Worm (Caenorhabditis elegans): ENCODE results near the gene rpy-1.

rpy-1 gene

ce11 chrII:6665908-6666307, 39.5 kb downstream of the rpy-1 start:
- TF ChIP-seq him-1 (tag; optimal IDR thresholded peaks at IDR 0.05) (no peak), dao-5 (tag; optimal IDR thresholded peaks at IDR 0.05) (no peak), W03F9.2 (tag; optimal IDR thresholded peaks at IDR 0.05) (no peak)

- no peak for TF ChIP-seq dao-5 (tag; optimal IDR thresholded peaks at IDR 0.05)
- no peak for TF ChIP-seq him-1 (tag; optimal IDR thresholded peaks at IDR 0.05)
- no peak for TF ChIP-seq W03F9.2 (tag; optimal IDR thresholded peaks at IDR 0.05)
Observed at ce11 chrII:6663799-6664198, 41.6 kb downstream of the rpy-1 start.

ce11 chrII:6661211-6661610, 44.2 kb downstream of the rpy-1 start, which contains the start of gene T19D12.2:
T19D12.2 (plus strand) TSS chrII:6661335.
- no peak for TF ChIP-seq W03F9.2 (tag; optimal IDR thresholded peaks at IDR 0.05)
- no peak for TF ChIP-seq him-1 (tag; optimal IDR thresholded peaks at IDR 0.05)

ce11 chrII:6658766-6659165, 46.7 kb downstream of the rpy-1 start, which contains the start of gene T19D12.10:
T19D12.10 (minus strand) TSS chrII:6658866.
- no peak for TF ChIP-seq him-1 (tag; optimal IDR thresholded peaks at IDR 0.05)
- TF ChIP-seq dao-5 (tag; optimal IDR thresholded peaks at IDR 0.05) = no peak
- no peak for TF ChIP-seq W03F9.2 (tag; optimal IDR thresholded peaks at IDR 0.05)

- TF ChIP-seq him-1 (tag; optimal IDR thresholded peaks at IDR 0.05) (no peak), W03F9.2 (tag; optimal IDR thresholded peaks at IDR 0.05) (no peak), dao-5 (tag; optimal IDR thresholded peaks at IDR 0.05) (no peak)
Observed at ce11 chrII:6654284-6654683, 51.2 kb downstream of the rpy-1 start, which contains the start of gene T19D12.9. T19D12.9 (minus strand) TSS chrII:6654384.

Data from whole organism, L4/young adult.